Fruit fly (Drosophila melanogaster) whole organism, embryonic: ENCODE data around the gene CG31141.

Experiments
- Atf6 ChIP-seq: fragments of 200-800 bp; sonication (Bioruptor generic); IDR thresholded peaks from 2 replicates; pipeline ENCODE4 v1.3.6; 2022; ENCODE audit warnings: missing biosample characterization, missing genetic modification characterization
- Awh ChIP-seq: fragments of 200-800 bp; sonication (Bioruptor generic); IDR thresholded peaks from 2 replicates; pipeline ENCODE4, ENCODE4 v1.3.6; 2022; ENCODE audit warnings: missing biosample characterization, missing genetic modification characterization
- CG10565 ChIP-seq: fragments of 200-800 bp; sonication (Bioruptor generic); optimal IDR thresholded peaks from 3 replicates; lab custom pipeline; 2016; ENCODE audit warnings: missing biosample characterization, mild to moderate bottlenecking, missing genetic modification characterization
- CG11560 ChIP-seq: fragments of 200-800 bp; sonication (Bioruptor generic); IDR thresholded peaks from 3 replicates; pipeline ENCODE4 v1.3.6; 2022; ENCODE audit warnings: missing biosample characterization, missing genetic modification characterization
- CG12769 ChIP-seq: fragments of 200-800 bp; sonication (Bioruptor generic); optimal IDR thresholded peaks from 2 replicates; lab custom pipeline; 2019; ENCODE audit warnings: missing biosample characterization, mild to moderate bottlenecking, missing genetic modification characterization, moderate library complexity
- CG1529 ChIP-seq: fragments of 200-800 bp; sonication (Bioruptor generic); optimal IDR thresholded peaks from 3 replicates; lab custom pipeline; 2018; ENCODE audit warnings: missing biosample characterization, missing genetic modification characterization
- CG1602 ChIP-seq: fragments of 200-800 bp; sonication (Bioruptor generic); optimal IDR thresholded peaks from 3 replicates; lab custom pipeline; 2016; ENCODE audit warnings: missing biosample characterization, missing genetic modification characterization
- CG2889 ChIP-seq: fragments of 200-800 bp; sonication (Bioruptor generic); IDR thresholded peaks from 3 replicates; pipeline ENCODE4 v1.3.6; 2022; ENCODE audit warnings: missing biosample characterization, missing genetic modification characterization
- CG31365 ChIP-seq: fragments of 200-800 bp; sonication (Bioruptor generic); optimal IDR thresholded peaks from 2 replicates; lab custom pipeline; 2018; ENCODE audit warnings: missing biosample characterization, mild to moderate bottlenecking, missing genetic modification characterization
- CG32767 ChIP-seq: fragments of 200-800 bp; sonication (Bioruptor generic); IDR thresholded peaks from 2 replicates; pipeline ENCODE4 v1.3.6; 2022; ENCODE audit warnings: missing biosample characterization, missing genetic modification characterization
- CG33557 ChIP-seq: fragments of 200-800 bp; sonication (Bioruptor generic); optimal IDR thresholded peaks from 2 replicates; lab custom pipeline; 2019; ENCODE audit warnings: missing biosample characterization, mild to moderate bottlenecking, missing genetic modification characterization, moderate library complexity
- CG34224 ChIP-seq: fragments of 200-800 bp; sonication (Bioruptor generic); IDR thresholded peaks from 3 replicates; pipeline ENCODE4 v1.3.6; 2022; ENCODE audit warnings: missing biosample characterization, missing genetic modification characterization; ENCODE audit not compliant: partially characterized antibody
- CG3847 ChIP-seq: fragments of 200-800 bp; sonication (Bioruptor generic); IDR thresholded peaks from 2 replicates; pipeline ENCODE4 v1.3.6; 2022; ENCODE audit warnings: missing biosample characterization, missing genetic modification characterization
- CG43689 ChIP-seq: fragments of 200-800 bp; sonication (Bioruptor generic); IDR thresholded peaks from 2 replicates; pipeline ENCODE4 v1.3.6; 2022; ENCODE audit warnings: missing biosample characterization, missing genetic modification characterization
- CG7745 ChIP-seq: fragments of 200-800 bp; sonication (Bioruptor generic); optimal IDR thresholded peaks from 2 replicates; lab custom pipeline; 2018; ENCODE audit warnings: missing biosample characterization, mild to moderate bottlenecking, missing genetic modification characterization, moderate library complexity
- CG9797 ChIP-seq: fragments of 200-800 bp; sonication (Bioruptor generic); optimal IDR thresholded peaks from 3 replicates; lab custom pipeline; 2018; ENCODE audit warnings: missing biosample characterization, mild to moderate bottlenecking, missing genetic modification characterization
- Chrac-16 ChIP-seq: fragments of 200-800 bp; sonication (Bioruptor generic); optimal IDR thresholded peaks from 3 replicates; lab custom pipeline; 2016; ENCODE audit warnings: missing biosample characterization, missing genetic modification characterization
- Dbx ChIP-seq: fragments of 200-800 bp; sonication (Bioruptor generic); IDR thresholded peaks from 3 replicates; pipeline ENCODE4 v1.3.6; 2022; ENCODE audit warnings: missing biosample characterization, missing genetic modification characterization
- Dip2 ChIP-seq: fragments of 200-800 bp; sonication (Bioruptor generic); IDR thresholded peaks from 2 replicates; pipeline ENCODE4 v1.3.6; 2022; ENCODE audit warnings: missing biosample characterization, missing genetic modification characterization
- Ets65A ChIP-seq: fragments of 200-800 bp; sonication (Bioruptor generic); peaks from one replicate; lab custom pipeline; 2016; ENCODE audit warnings: missing biosample characterization, missing genetic modification characterization
- Fer1 ChIP-seq: fragments of 200-800 bp; sonication (Bioruptor generic); optimal IDR thresholded peaks from 2 replicates; lab custom pipeline; 2017; ENCODE audit warnings: missing biosample characterization, mild to moderate bottlenecking, missing genetic modification characterization
- Hmx ChIP-seq: fragments of 200-800 bp; sonication (Bioruptor generic); optimal IDR thresholded peaks from 2 replicates; lab custom pipeline; 2016; ENCODE audit warnings: missing biosample characterization, missing genetic modification characterization
- Jarid2 ChIP-seq: fragments of 200-800 bp; sonication (Bioruptor generic); optimal IDR thresholded peaks from 3 replicates; lab custom pipeline; 2017; ENCODE audit warnings: mild to moderate bottlenecking, missing biosample characterization, missing genetic modification reagents, missing genetic modification characterization
- Kr ChIP-seq: fragments of 200-800 bp; sonication (Bioruptor generic); optimal IDR thresholded peaks from 2 replicates; lab custom pipeline; 2017; ENCODE audit warnings: missing biosample characterization, mild to moderate bottlenecking, missing genetic modification characterization
- Lhr ChIP-seq: fragments of 200-800 bp; sonication (Bioruptor generic); optimal IDR thresholded peaks from 3 replicates; lab custom pipeline; 2017; ENCODE audit warnings: mild to moderate bottlenecking, missing biosample characterization, missing genetic modification reagents, missing genetic modification characterization
- Mrtf ChIP-seq: fragments of 200-800 bp; sonication (Bioruptor generic); IDR thresholded peaks from 3 replicates; pipeline ENCODE4 v1.3.6; 2022; ENCODE audit warnings: missing biosample characterization, missing genetic modification characterization
- Ptx1 ChIP-seq: fragments of 200-800 bp; sonication (Bioruptor generic); IDR thresholded peaks from 2 replicates; pipeline ENCODE4 v1.3.6; 2022; ENCODE audit warnings: missing biosample characterization, missing genetic modification characterization
- Rfx ChIP-seq: fragments of 200-800 bp; sonication (Bioruptor generic); IDR thresholded peaks from 2 replicates; pipeline ENCODE4 v1.3.6; 2022; ENCODE audit warnings: missing biosample characterization, missing genetic modification characterization
- Six4 ChIP-seq: fragments of 200-800 bp; sonication (Bioruptor generic); optimal IDR thresholded peaks from 2 replicates; lab custom pipeline; 2016; ENCODE audit warnings: missing biosample characterization, missing genetic modification characterization
- ab ChIP-seq: fragments of 200-800 bp; sonication (Bioruptor generic); optimal IDR thresholded peaks from 2 replicates; lab custom pipeline; 2016; ENCODE audit warnings: missing biosample characterization, missing genetic modification characterization
- bab2 ChIP-seq: fragments of 200-800 bp; sonication (Bioruptor generic); optimal IDR thresholded peaks from 2 replicates; lab custom pipeline; 2016; ENCODE audit warnings: missing biosample characterization, missing genetic modification characterization
- bsh ChIP-seq, 2 experiments: fragments of 200-800 bp; sonication (Bioruptor generic); optimal IDR thresholded peaks; 2 replicates each; lab custom pipeline; 2017 to 2018; ENCODE audit warnings: mild to moderate bottlenecking in 2 of 2, missing biosample characterization in 2 of 2, missing genetic modification characterization in 2 of 2, moderate library complexity in 1 of 2
- btn ChIP-seq: fragments of 200-800 bp; sonication (Bioruptor generic); optimal IDR thresholded peaks from 2 replicates; lab custom pipeline; 2016; ENCODE audit warnings: missing biosample characterization, missing genetic modification characterization
- chif ChIP-seq, 2 experiments: fragments of 200-800 bp; sonication (Bioruptor generic); optimal IDR thresholded peaks; 3 replicates each; lab custom pipeline; 2016; ENCODE audit warnings: missing biosample characterization in 2 of 2, missing genetic modification characterization in 2 of 2
- dimm ChIP-seq: fragments of 200-800 bp; sonication (Bioruptor generic); IDR thresholded peaks from 2 replicates; pipeline ENCODE4 v1.3.6; 2022; ENCODE audit warnings: missing biosample characterization, missing genetic modification characterization
- fd102C ChIP-seq: fragments of 200-800 bp; sonication (Bioruptor generic); optimal IDR thresholded peaks from 2 replicates; lab custom pipeline; 2018; ENCODE audit warnings: missing biosample characterization, mild to moderate bottlenecking, missing genetic modification characterization, moderate library complexity
- grau ChIP-seq: fragments of 200-800 bp; optimal IDR thresholded peaks from 3 replicates; lab custom pipeline; 2019; ENCODE audit warnings: missing biosample characterization, mild to moderate bottlenecking, missing genetic modification characterization, moderate library complexity
- lab ChIP-seq: fragments of 200-800 bp; sonication (Bioruptor generic); optimal IDR thresholded peaks from 3 replicates; lab custom pipeline; 2017; ENCODE audit warnings: missing biosample characterization, missing genetic modification characterization, mild to moderate bottlenecking, moderate library complexity, missing genetic modification reagents
- lola ChIP-seq, 3 experiments: fragments of >200 bp in 2 of 3; fragments of 200-800 bp in 1 of 3; sonication (Bioruptor generic) in 1 of 3; optimal IDR thresholded peaks; 2 replicates each; lab custom pipeline; 2017 to 2019; ENCODE audit warnings: missing biosample characterization in 3 of 3, missing genetic modification characterization in 3 of 3, mild to moderate bottlenecking in 1 of 3, moderate library complexity in 1 of 3
- mld ChIP-seq: fragments of 200-800 bp; sonication (Bioruptor generic); IDR thresholded peaks from 3 replicates; pipeline ENCODE4 v1.3.6; 2022; ENCODE audit warnings: missing biosample characterization, missing genetic modification characterization; ENCODE audit not compliant: partially characterized antibody
- nerfin-2 ChIP-seq: fragments of 200-800 bp; sonication (Bioruptor generic); IDR thresholded peaks from 2 replicates; pipeline ENCODE4 v1.3.6; 2022; ENCODE audit warnings: missing biosample characterization, missing genetic modification characterization; ENCODE audit not compliant: partially characterized antibody
- salm ChIP-seq: fragments of 200-800 bp; sonication (Bioruptor generic); optimal IDR thresholded peaks from 2 replicates; lab custom pipeline; 2018; ENCODE audit warnings: missing biosample characterization, mild to moderate bottlenecking, missing genetic modification characterization
- sc ChIP-seq, 3 experiments: fragments of >200 bp in 2 of 3; fragments of 200-800 bp in 1 of 3; sonication (Bioruptor generic) in 1 of 3; optimal IDR thresholded peaks; 2 replicates in 2 of 3; 3 replicates in 1 of 3; lab custom pipeline; 2017; ENCODE audit warnings: mild to moderate bottlenecking in 1 of 3, missing biosample characterization in 1 of 3, missing genetic modification characterization in 1 of 3, missing genetic modification reagents in 1 of 3
- slp2 ChIP-seq: fragments of 200-800 bp; sonication (Bioruptor generic); optimal IDR thresholded peaks from 2 replicates; lab custom pipeline; 2016; ENCODE audit warnings: missing biosample characterization, missing genetic modification characterization
- sna ChIP-seq: fragments of 200-800 bp; sonication (Bioruptor generic); IDR thresholded peaks from 2 replicates; pipeline ENCODE4 v1.3.6; 2022; ENCODE audit warnings: missing biosample characterization, missing genetic modification characterization; ENCODE audit not compliant: partially characterized antibody
- sob ChIP-seq: fragments of 200-800 bp; sonication (Bioruptor generic); IDR thresholded peaks from 2 replicates; pipeline ENCODE4 v1.3.6; 2022; ENCODE audit warnings: missing biosample characterization, missing genetic modification characterization
- stc ChIP-seq: fragments of 200-800 bp; sonication (Bioruptor generic); IDR thresholded peaks from 2 replicates; pipeline ENCODE4 v1.3.6; 2022; ENCODE audit warnings: missing biosample characterization, missing genetic modification characterization
- tx ChIP-seq: fragments of 200-800 bp; sonication (Bioruptor generic); optimal IDR thresholded peaks from 2 replicates; lab custom pipeline; 2016; ENCODE audit warnings: missing biosample characterization, missing genetic modification characterization

CG31141 gene

DNA sequence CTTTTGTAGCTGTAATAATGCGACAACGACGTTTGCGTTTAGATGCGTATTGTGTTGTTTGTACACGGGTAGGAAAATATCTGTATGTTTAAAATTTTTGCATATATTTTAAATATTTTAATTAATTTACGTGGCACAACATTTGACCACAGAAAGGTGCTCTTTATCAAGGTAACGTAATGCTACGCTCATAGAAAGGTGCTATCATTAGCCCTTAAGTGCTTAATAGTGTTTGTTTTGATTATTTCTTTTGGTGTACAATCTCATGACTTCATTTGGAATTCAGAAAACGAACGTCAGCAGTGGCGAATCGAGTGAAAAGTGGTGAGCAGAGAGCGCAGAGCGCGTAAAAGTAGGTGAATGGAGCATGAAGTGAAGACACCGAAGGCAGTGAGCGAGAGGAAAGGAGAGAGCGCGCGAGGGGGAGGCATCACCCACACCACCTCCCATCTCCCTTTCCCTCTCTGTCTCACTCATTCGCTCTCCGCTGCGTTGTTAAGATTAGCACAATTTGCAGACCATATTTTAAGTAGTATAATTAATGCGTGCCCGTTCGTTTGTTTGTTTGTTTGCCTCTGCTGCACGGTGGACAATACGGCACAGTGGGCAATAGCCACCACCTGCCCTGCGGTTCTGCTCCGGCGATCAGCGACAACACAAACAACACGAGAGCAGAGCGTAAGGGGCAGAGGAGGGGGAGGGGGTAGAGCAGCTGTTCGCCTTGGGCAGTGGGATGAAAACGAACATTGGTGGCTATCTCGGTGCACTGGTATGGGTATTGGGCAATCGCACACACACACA lies 1.2 kb upstream of the CG31141 start (continued):
- TF ChIP-seq Hmx (no peak), Dbx (GFP tag; lab: Robert Waterston, UW) (0 out of 3 replicates have a peak, but pooled peaks have one; percentile 24), CG31365 (no peak), bab2 (GFP tag; lab: Kevin White, UChicago) (no peak), CG3847 (GFP tag; lab: Robert Waterston, UW) (no peak), fd102C (GFP tag; lab: Kevin White, UChicago) (no peak), btn (GFP tag; lab: Kevin White, UChicago) (peak; percentile 42), tx (no peak), Rfx (GFP tag; lab: Robert Waterston, UW) (peak; percentile 59), Fer1 (GFP tag; lab: Kevin White, UChicago) (peak; percentile 33), CG1602 (no peak), CG11560 (tag; lab: Robert Waterston, UW) (no peak), CG7745 (no peak), CG9797 (GFP tag; lab: Kevin White, UChicago) (no peak), Awh (GFP tag; lab: Robert Waterston, UW) (peak; percentile 54; the same call in 1 of the 2 replicates), lola (GFP tag; optimal IDR thresholded peaks at IDR 0.05; lab: Kevin White, UChicago) (peak in 1 of 3 experiments; percentile 4), stc (GFP tag; lab: Robert Waterston, UW) (peak; percentile 74), sna (GFP tag; lab: Robert Waterston, UW) (no peak), slp2 (GFP tag; lab: Kevin White, UChicago) (peak; percentile 11), CG1529 (no peak), ab (GFP tag; lab: Kevin White, UChicago) (no peak), bsh (GFP tag; optimal IDR thresholded peaks at IDR 0.05; lab: Kevin White, UChicago) (peak in 1 of 2 experiments; percentile 47), CG32767 (GFP tag; lab: Robert Waterston, UW) (peak; percentile 23; the same call in 1 of the 2 replicates), CG43689 (GFP tag; lab: Robert Waterston, UW) (no peak), sc (optimal IDR thresholded peaks at IDR 0.05; lab: Kevin White, UChicago) (no peak), sc (GFP tag; optimal IDR thresholded peaks at IDR 0.05; lab: Kevin White, UChicago) (no peak), Kr (GFP tag; lab: Kevin White, UChicago) (peak; percentile 56), CG10565 (no peak), nerfin-2 (GFP tag; lab: Robert Waterston, UW) (no peak), CG2889 (GFP tag; lab: Robert Waterston, UW) (0 out of 3 replicates have a peak, but pooled peaks have one; percentile 12), dimm (no peak), CG12769 (tag; lab: Kevin White, UChicago) (peak; percentile 87), mld (GFP tag; lab: Robert Waterston, UW) (no peak), Ets65A (peak; percentile 8), sob (GFP tag; lab: Robert Waterston, UW) (peak; percentile 30; the same call in 1 of the 2 replicates), CG34224 (GFP tag; lab: Robert Waterston, UW) (0 out of 3 replicates have a peak, but pooled peaks have one; percentile 6), Chrac-16 (GFP tag; lab: Kevin White, UChicago) (no peak), Ptx1 (GFP tag; lab: Robert Waterston, UW) (peak; percentile 62), chif (GFP tag; optimal IDR thresholded peaks at IDR 0.05; lab: Kevin White, UChicago) (no peak), Six4 (GFP tag; lab: Kevin White, UChicago) (peak; percentile 10), salm (no peak), grau (tag; lab: Kevin White, UChicago) (peak; percentile 49), lab (peak; percentile 3), CG33557 (GFP tag; lab: Kevin White, UChicago) (no peak), Lhr (GFP tag; lab: Kevin White, UChicago) (no peak), Atf6 (peak; percentile 14; the same call in 1 of the 2 replicates), Mrtf (GFP tag; lab: Robert Waterston, UW) (no peak), Jarid2 (GFP tag; lab: Kevin White, UChicago) (no peak), Dip2 (GFP tag; lab: Robert Waterston, UW) (no peak)
